Worm (Caenorhabditis elegans) whole organism, L4/young adult: ENCODE measurements around the gene F28G4.3.

Experiments
- dao-5 ChIP-seq: sonication (generic microtip); optimal IDR thresholded peaks from 2 replicates; lab custom pipeline; 2016; ENCODE audit warnings: missing genotype, missing genetic modification characterization, moderate library complexity, missing compliant biosample characterization
- him-1 ChIP-seq: sonication (generic microtip); optimal IDR thresholded peaks from 2 replicates; lab custom pipeline; 2016; ENCODE audit warnings: missing genotype, missing genetic modification reagents, missing genetic modification characterization, missing compliant biosample characterization

DNA sequence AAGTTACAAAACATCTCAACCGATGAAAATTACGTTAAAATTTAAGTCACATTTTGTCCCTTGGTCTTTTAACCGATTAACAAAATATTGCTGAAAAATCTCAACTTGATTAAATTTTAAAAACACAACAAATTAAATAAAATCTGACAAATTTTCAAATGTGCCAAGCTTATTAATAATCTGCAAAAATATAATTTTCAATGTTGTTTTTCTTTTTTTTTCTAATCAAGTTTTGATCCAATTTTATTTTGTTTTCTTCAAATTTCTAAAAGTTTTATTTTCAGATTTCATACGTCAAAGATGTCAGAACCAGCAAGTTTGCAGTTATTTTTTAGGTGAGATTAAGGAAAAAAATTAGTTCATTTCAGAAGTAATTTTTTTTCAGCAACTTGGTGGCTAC is 48.8 kb upstream of the F28G4.3 start, which contains the start of gene srw-87:
- no peak for TF ChIP-seq him-1 (tag; lab: Kevin White, UChicago)
- no peak for TF ChIP-seq dao-5 (tag; lab: Kevin White, UChicago)
